Worm (Caenorhabditis elegans): ENCODE measurements around the gene srx-85.
A peak's percentile ranks its signal among the peaks of the same experiment; 100 is the strongest.
"Not testable (repeated sequence)": the region's sequence is repeated elsewhere in the genome, so short reads cannot be mapped to it uniquely, and the experiment has no call there.

ce11 chrV:11504853-11505397 lies 47.6 kb upstream of the srx-85 start, which contains the start of the genes C55A6.1 and C55A6.10:
- TF ChIP-seq elt-3 (tag; optimal IDR thresholded peaks at IDR 0.05); ceh-39 (tag; optimal IDR thresholded peaks at IDR 0.05); nhr-28 (tag; optimal IDR thresholded peaks at IDR 0.05); snpc-4 (tag; optimal IDR thresholded peaks at IDR 0.05); pha-4 (tag; optimal IDR thresholded peaks at IDR 0.05); bed-3 (GFP tag; optimal IDR thresholded peaks at IDR 0.05); nhr-12 (tag; optimal IDR thresholded peaks at IDR 0.05); ceh-43 (GFP tag; optimal IDR thresholded peaks at IDR 0.05); nhr-76 (tag; optimal IDR thresholded peaks at IDR 0.05): not testable (repeated sequence)
- TF ChIP-seq hlh-1 (tag; optimal IDR thresholded peaks at IDR 0.05), result peak; percentile 1
- peak; percentile 31 for TF ChIP-seq lsy-2 (tag; optimal IDR thresholded peaks at IDR 0.05)
- TF ChIP-seq M03D4.4 (tag; optimal IDR thresholded peaks at IDR 0.05), result peak; percentile 1
- TF ChIP-seq ces-1 (GFP tag; optimal IDR thresholded peaks at IDR 0.05), result peak; percentile 68
- peak; percentile 36 for TF ChIP-seq mep-1 (tag; optimal IDR thresholded peaks at IDR 0.05)
